Worm (Caenorhabditis elegans): ENCODE measurements around the gene insc-1.

Gene insc-1

DNA sequence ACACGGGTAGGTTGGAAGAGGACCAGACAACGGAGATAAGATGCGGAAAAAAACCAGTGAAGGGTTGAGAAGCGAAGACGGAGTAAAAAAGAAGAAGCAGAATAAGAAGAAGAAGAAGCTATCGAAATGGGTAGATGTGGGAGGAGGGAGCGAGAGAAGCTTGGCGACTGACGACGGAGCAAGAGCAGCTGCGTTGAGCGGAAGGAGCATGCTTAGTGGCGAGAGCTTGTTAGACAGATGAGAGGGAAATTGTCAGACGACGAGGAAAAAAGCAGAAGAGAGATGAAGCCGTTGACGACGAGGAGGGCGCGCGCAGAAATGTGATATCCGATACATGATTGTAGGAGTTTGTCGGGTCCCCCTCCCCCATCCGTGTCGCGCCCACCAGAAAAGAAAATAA lies 31.7 kb upstream of the insc-1 start (continued):
- TF ChIP-seq hlh-30 (tag; optimal IDR thresholded peaks at IDR 0.05; ENCODE audit: insufficient read depth) (peak; percentile 52), T20F7.1 (GFP tag; optimal IDR thresholded peaks at IDR 0.05) (no peak), ZK337.2 (GFP tag; IDR thresholded peaks at IDR 0.05) (peak; percentile 45; the same call in 1 of the 2 replicates), snpc-1.2 (GFP tag; IDR thresholded peaks at IDR 0.05) (no peak), hlh-11 (tag; optimal IDR thresholded peaks at IDR 0.05) (peak; percentile 17), hmg-1.1 (GFP tag; IDR thresholded peaks at IDR 0.05) (0 out of 2 replicates have a peak, but pooled peaks have one; percentile 51), aha-1 (tag) (peak; percentile 73), dve-1 (tag; optimal IDR thresholded peaks at IDR 0.05; ENCODE audit: insufficient read depth) (no peak), nhr-76 (tag; optimal IDR thresholded peaks at IDR 0.05) (no peak)

DNA sequence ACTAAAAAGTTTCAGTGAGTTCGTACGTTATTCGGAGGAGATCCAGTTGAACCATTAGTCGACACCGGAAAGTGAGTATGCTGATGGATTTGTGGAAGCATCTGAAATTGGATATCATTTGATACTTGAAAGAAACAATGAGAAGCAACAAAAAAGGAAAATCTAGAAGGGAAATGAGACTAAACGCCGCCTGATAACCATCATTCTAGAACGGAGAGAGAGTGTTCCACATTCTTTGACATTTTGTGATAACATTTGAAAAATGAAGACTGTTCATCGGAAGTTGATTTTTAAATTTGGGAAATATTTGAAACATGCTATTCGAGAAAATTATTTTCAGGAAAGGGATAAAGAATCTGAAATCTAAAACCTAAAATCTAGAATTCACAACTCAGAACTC lies 27.5 kb upstream of the insc-1 start, which contains the start of gene npax-1:
Gene npax-1 (minus strand): TSS at position 101 of the 400 bp plus-strand sequence.
- TF ChIP-seq spr-3 (GFP tag; optimal IDR thresholded peaks at IDR 0.05) (no peak), aha-1 (tag) (peak; percentile 86), vab-7 (GFP tag; IDR thresholded peaks at IDR 0.05) (no peak), ceh-44 (GFP tag; IDR thresholded peaks at IDR 0.05) (no peak), egl-43 (GFP tag; IDR thresholded peaks at IDR 0.05) (no peak), mxl-3 (GFP tag; optimal IDR thresholded peaks at IDR 0.05) (no peak), ztf-7 (tag; optimal IDR thresholded peaks at IDR 0.05) (no peak), mes-2 (tag; optimal IDR thresholded peaks at IDR 0.05; ENCODE audit: poor library complexity, severe bottlenecking) (no peak)

DNA sequence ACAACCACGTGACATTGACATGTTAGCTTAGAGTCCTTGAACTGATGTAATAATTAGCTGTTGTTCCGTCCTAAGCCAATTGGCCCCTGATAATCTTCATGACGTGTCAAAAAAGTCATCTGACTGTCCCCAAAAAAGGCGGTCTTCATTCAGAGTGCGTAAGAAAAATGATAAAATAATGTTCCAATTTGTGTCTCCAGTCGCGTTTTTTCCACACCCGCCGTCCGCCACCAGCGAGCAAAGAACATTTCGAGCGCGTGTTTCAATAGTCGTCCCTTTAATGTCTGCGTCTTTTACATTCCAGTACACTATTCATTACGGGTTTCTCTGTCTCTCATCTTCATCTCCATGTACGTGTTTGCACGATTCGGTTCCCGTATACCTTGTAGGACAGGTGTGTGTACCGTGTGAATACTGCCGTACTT lies 21.2 kb upstream of the insc-1 start:
- peak; percentile 62; the same call in 1 of the 2 replicates for TF ChIP-seq lin-1 (GFP tag; IDR thresholded peaks at IDR 0.05)
- peak; percentile 61 for TF ChIP-seq hmg-1.1 (GFP tag; IDR thresholded peaks at IDR 0.05)
- no peak for TF ChIP-seq ceh-82 (tag; optimal IDR thresholded peaks at IDR 0.05)
- peak; percentile 51 to 80 for TF ChIP-seq lsy-2 (tag; optimal IDR thresholded peaks at IDR 0.05)
- TF ChIP-seq mxl-3 (GFP tag; optimal IDR thresholded peaks at IDR 0.05) = peak; percentile 94
- TF ChIP-seq dmd-6 (GFP tag; IDR thresholded peaks at IDR 0.05) = peak; percentile 93
- TF ChIP-seq nhr-11 (tag; optimal IDR thresholded peaks at IDR 0.05) = peak; percentile 72
- TF ChIP-seq duxl-1 (tag; optimal IDR thresholded peaks at IDR 0.05; ENCODE audit: poor library complexity) = peak; percentile 22
- peak; percentile 71; the same call in 1 of the 2 replicates for TF ChIP-seq ctbp-1 (GFP tag; IDR thresholded peaks at IDR 0.05)
- TF ChIP-seq nhr-237 (tag; optimal IDR thresholded peaks at IDR 0.05) = no peak
- no peak for TF ChIP-seq unc-130 (GFP tag; optimal IDR thresholded peaks at IDR 0.05)
- no peak for TF ChIP-seq daf-16 (GFP tag; optimal IDR thresholded peaks at IDR 0.05)
- TF ChIP-seq daf-16 (tag; optimal IDR thresholded peaks at IDR 0.05) = peak; percentile 59
- peak; percentile 80 for TF ChIP-seq nhr-25 (tag; optimal IDR thresholded peaks at IDR 0.05; ENCODE audit: borderline replicate concordance, insufficient read depth)
- TF ChIP-seq set-16 (GFP tag; IDR thresholded peaks at IDR 0.05) = no peak
- TF ChIP-seq hlh-11 (tag; optimal IDR thresholded peaks at IDR 0.05) = peak; percentile 97
- no peak for TF ChIP-seq nhr-111 (GFP tag; optimal IDR thresholded peaks at IDR 0.05)
- peak; percentile 97 for TF ChIP-seq aha-1 (tag)
- peak; percentile 83 for TF ChIP-seq nhr-77 (tag; optimal IDR thresholded peaks at IDR 0.05)
- TF ChIP-seq nhr-6 (tag; optimal IDR thresholded peaks at IDR 0.05) = peak; percentile 30
- TF ChIP-seq nhr-28 (tag; optimal IDR thresholded peaks at IDR 0.05) = peak; percentile 97
- TF ChIP-seq snpc-1.2 (GFP tag; IDR thresholded peaks at IDR 0.05) = no peak
- TF ChIP-seq vab-7 (GFP tag; IDR thresholded peaks at IDR 0.05) = no peak
- TF ChIP-seq arid-1 (GFP tag; conservative IDR thresholded peaks at IDR 0.05) = 0 out of 2 replicates have a peak, but pooled peaks have one; percentile 4
- TF ChIP-seq nhr-76 (tag; optimal IDR thresholded peaks at IDR 0.05) = peak; percentile 33
- TF ChIP-seq nhr-48 (tag; optimal IDR thresholded peaks at IDR 0.05) = peak; percentile 99
- no peak for TF ChIP-seq F44E2.7 (GFP tag; IDR thresholded peaks at IDR 0.05)
- TF ChIP-seq lin-29 (GFP tag; IDR thresholded peaks at IDR 0.05) = no peak
- no peak for TF ChIP-seq Y105C5A.15 (GFP tag; IDR thresholded peaks at IDR 0.05)
- no peak for TF ChIP-seq lin-13 (GFP tag; optimal IDR thresholded peaks at IDR 0.05)
- peak; percentile 60 for TF ChIP-seq rbr-2 (tag; optimal IDR thresholded peaks at IDR 0.05)
- TF ChIP-seq mes-2 (tag; optimal IDR thresholded peaks at IDR 0.05; ENCODE audit: poor library complexity, severe bottlenecking) = peak; percentile 65
- peak in 1 of 2 experiments; percentile 93 for TF ChIP-seq unc-62 (GFP tag; optimal IDR thresholded peaks at IDR 0.05 in 1 of 2)
- TF ChIP-seq unc-62 (tag; optimal IDR thresholded peaks at IDR 0.05) = no peak
- TF ChIP-seq nhr-42 (GFP tag; IDR thresholded peaks at IDR 0.05) = 0 out of 2 replicates have a peak, but pooled peaks have one; percentile 36
- peak; percentile 96 for TF ChIP-seq cey-2 (tag; optimal IDR thresholded peaks at IDR 0.05; ENCODE audit: borderline replicate concordance, insufficient read depth)
- TF ChIP-seq ceh-44 (GFP tag; IDR thresholded peaks at IDR 0.05) = no peak
- TF ChIP-seq mdl-1 (tag; optimal IDR thresholded peaks at IDR 0.05) = peak; percentile 89 to 95
